Worm (Caenorhabditis elegans) whole organism, L3 larva: ENCODE measurements around the gene pgp-8.

ENCODE experiments used
- egl-27 ChIP-seq: sonication (generic microtip); optimal IDR thresholded peaks from 4 replicates; lab custom pipeline; 2017; ENCODE audit warnings: missing biosample characterization, missing genetic modification reagents, missing genetic modification characterization
- lin-39 ChIP-seq: fragments of 150-350 bp; optimal IDR thresholded peaks from 2 replicates; lab custom pipeline; 2018; ENCODE audit warnings: missing biosample characterization, missing genetic modification reagents, missing genetic modification characterization
- lsy-12 ChIP-seq: sonication (generic microtip); optimal IDR thresholded peaks from 2 replicates; lab custom pipeline; 2016; ENCODE audit warnings: mild to moderate bottlenecking, missing genetic modification characterization, missing compliant biosample characterization
- nhr-28 ChIP-seq: fragments of 150-350 bp; optimal IDR thresholded peaks from 2 replicates; lab custom pipeline; 2014; ENCODE audit warnings: missing biosample characterization, missing genetic modification characterization
- ztf-4 ChIP-seq: fragments of 150-350 bp; optimal IDR thresholded peaks from 2 replicates; lab custom pipeline; 2014; ENCODE audit warnings: missing biosample characterization, missing genetic modification characterization

ce11 chrX:10851202-10851601 is 13.0 kb downstream of the pgp-8 start:
- TF ChIP-seq lsy-12 (no peak), lin-39 (no peak), egl-27 (no peak), nhr-28 (tag; lab: Kevin White, UChicago) (no peak), ztf-4 (tag; lab: Kevin White, UChicago) (no peak)
